Worm (Caenorhabditis elegans) whole organism, mixed stage, embryonic: ENCODE measurements around the gene ins-5.

ENCODE experiments used
- blmp-1 ChIP-seq: fragments of 150-350 bp; optimal IDR thresholded peaks from 2 replicates; lab custom pipeline; 2014; ENCODE audit warnings: missing biosample characterization, missing genetic modification characterization
- elt-3 ChIP-seq: fragments of 150-350 bp; optimal IDR thresholded peaks from 2 replicates; lab custom pipeline; 2014; ENCODE audit warnings: missing biosample characterization, missing genetic modification characterization
- lin-32 ChIP-seq: fragments of 200-800 bp; sonication (Bioruptor generic); optimal IDR thresholded peaks from 2 replicates; lab custom pipeline; 2018; ENCODE audit warnings: mild to moderate bottlenecking, missing genetic modification characterization, missing compliant biosample characterization
- mep-1 ChIP-seq: fragments of 150-350 bp; optimal IDR thresholded peaks from 2 replicates; lab custom pipeline; 2017; ENCODE audit warnings: missing biosample characterization, missing genetic modification reagents, missing genetic modification characterization, inconsistent platforms
- snpc-4 ChIP-seq: fragments of 150-350 bp; optimal IDR thresholded peaks from 2 replicates; lab custom pipeline; 2014; ENCODE audit warnings: missing biosample characterization, missing genetic modification characterization
- unc-62 ChIP-seq: fragments of 150-350 bp; optimal IDR thresholded peaks from 2 replicates; lab custom pipeline; 2014; ENCODE audit warnings: missing biosample characterization, missing genetic modification reagents, missing genetic modification characterization

DNA sequence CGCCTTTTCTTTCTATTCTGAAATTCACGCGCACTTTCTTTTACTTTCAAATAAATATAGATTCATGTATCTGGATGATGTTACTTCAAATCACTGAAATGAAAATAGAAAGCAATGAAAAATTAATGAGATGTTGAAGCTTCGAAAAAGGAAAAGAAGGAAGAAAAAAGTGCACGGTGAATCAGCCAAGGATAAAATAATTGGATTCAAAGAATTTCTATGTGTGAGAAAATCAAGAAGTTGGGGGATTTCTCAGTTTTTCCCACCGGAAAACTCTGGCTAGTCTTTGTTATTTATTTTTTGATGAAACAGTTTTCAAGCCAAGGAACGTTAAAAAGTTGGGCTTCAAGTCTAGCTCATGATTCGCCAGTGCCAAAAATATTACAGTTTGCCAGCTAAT lies 45.6 kb upstream of the ins-5 start:
- no peak for TF ChIP-seq blmp-1 (tag; lab: Kevin White, UChicago)
- no peak for TF ChIP-seq elt-3 (tag; lab: Kevin White, UChicago)
- no peak for TF ChIP-seq lin-32 (GFP tag; lab: Kevin White, UChicago)
- TF ChIP-seq unc-62 (GFP tag; lab: Kevin White, UChicago): no peak
- TF ChIP-seq snpc-4: no peak
- no peak for TF ChIP-seq mep-1 (tag; lab: Kevin White, UChicago)
